Worm (Caenorhabditis elegans): Measurements from ENCODE around the gene T05A7.13.

Gene T05A7.13

DNA sequence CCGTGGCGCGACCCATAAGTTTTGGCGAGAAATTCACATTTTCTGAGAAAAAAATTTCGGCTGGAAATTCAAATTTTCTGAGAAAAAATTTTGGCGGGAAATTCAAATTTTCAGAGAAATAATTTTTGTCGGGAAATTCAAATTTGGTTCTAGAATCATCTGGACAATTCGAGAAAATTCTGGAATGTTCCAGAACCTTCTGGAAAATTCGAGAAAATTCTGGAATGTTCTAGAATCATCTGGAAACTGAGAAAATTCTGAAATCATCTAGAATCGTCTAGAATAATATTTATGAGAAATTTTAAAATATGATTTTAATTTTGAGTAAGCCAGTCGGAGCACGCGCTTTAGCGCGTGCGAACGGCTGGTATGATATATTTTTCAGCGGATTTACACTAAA lies 23.7 kb upstream of the T05A7.13 start:
- no peak for TF ChIP-seq egl-44 (GFP tag; IDR thresholded peaks at IDR 0.05)
- peak; percentile 93 for TF ChIP-seq hsf-1 (GFP tag; IDR thresholded peaks at IDR 0.05)
- no peak for TF ChIP-seq F57C9.4 (tag; optimal IDR thresholded peaks at IDR 0.05)
- TF ChIP-seq F10E7.11 (tag; optimal IDR thresholded peaks at IDR 0.05): no peak
- TF ChIP-seq rpc-1 (optimal IDR thresholded peaks at IDR 0.05): peak; percentile 6
- no peak for TF ChIP-seq rpc-1 (tag; optimal IDR thresholded peaks at IDR 0.05)
- no peak for TF ChIP-seq unc-62 (GFP tag; optimal IDR thresholded peaks at IDR 0.05)
- TF ChIP-seq madf-3 (GFP tag; IDR thresholded peaks at IDR 0.05): no peak
- TF ChIP-seq attf-3 (GFP tag; conservative IDR thresholded peaks at IDR 0.05): no peak
- TF ChIP-seq die-1 (tag; optimal IDR thresholded peaks at IDR 0.05): no peak
- no peak for TF ChIP-seq ccch-3 (GFP tag; optimal IDR thresholded peaks at IDR 0.05)
- no peak for TF ChIP-seq tbp1 (GFP tag; optimal IDR thresholded peaks at IDR 0.05)

DNA sequence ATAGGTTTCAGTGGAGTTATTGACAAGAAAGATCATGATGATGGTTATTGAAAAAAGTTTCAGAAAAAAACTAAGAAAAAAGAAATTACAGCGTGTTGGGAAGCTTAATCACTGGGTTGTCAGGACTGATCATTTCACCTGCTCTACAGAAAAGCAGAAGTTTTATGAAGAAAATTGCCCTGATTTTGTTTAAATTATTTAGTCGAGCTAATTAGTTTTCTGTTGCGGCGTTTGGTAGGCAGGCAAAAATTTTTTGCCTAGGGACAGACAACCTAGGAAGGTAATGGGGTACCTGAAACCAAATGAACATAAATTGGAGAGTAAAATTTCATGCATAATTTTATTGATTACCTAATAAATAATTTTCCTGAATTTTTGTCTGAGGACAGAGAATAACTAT lies 22.5 kb upstream of the T05A7.13 start, which contains the start of gene sre-40:
Gene sre-40 (minus strand): TSS at position 101 of the 400 bp plus-strand sequence.
- TF ChIP-seq rpc-1 (optimal IDR thresholded peaks at IDR 0.05) (no peak), rpc-1 (tag; optimal IDR thresholded peaks at IDR 0.05) (no peak), F10E7.11 (tag; optimal IDR thresholded peaks at IDR 0.05) (no peak), ztf-22 (GFP tag; optimal IDR thresholded peaks at IDR 0.05) (no peak), nhr-27 (tag; optimal IDR thresholded peaks at IDR 0.05) (no peak), tbp1 (GFP tag; optimal IDR thresholded peaks at IDR 0.05) (no peak), madf-10 (tag; optimal IDR thresholded peaks at IDR 0.05) (no peak), C06A6.2 (GFP tag; conservative IDR thresholded peaks at IDR 0.05) (no peak), K12H6.12 (tag; optimal IDR thresholded peaks at IDR 0.05) (no peak), F23B12.7 (tag; optimal IDR thresholded peaks at IDR 0.05; ENCODE audit: insufficient read depth) (no peak), madf-8 (GFP tag; conservative IDR thresholded peaks at IDR 0.05) (no peak), F39B2.1 (GFP tag; IDR thresholded peaks at IDR 0.05) (no peak)

DNA sequence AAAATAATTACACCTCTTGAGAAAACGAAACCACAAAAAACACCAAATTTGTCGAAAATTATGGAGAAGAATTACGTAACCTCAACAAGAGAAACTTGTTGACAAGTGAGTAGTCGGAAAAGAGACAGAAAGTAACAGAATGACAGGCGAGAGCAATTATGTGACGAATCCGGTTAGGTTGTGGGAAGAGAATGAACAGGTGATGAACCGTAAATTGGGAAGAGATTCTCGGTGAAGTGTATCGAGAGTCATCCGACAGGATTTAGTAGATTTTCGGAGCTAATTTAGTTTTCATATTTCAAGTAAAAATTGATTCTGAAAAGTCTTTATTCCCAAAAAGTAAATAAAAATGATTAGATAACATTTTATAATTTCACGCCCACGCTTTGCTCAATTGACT lies 20.2 kb upstream of the T05A7.13 start, which contains the start of gene T05A7.7:
Gene T05A7.7 (minus strand): TSS at position 101 of the 400 bp plus-strand sequence.
- TF ChIP-seq ama-1 (optimal IDR thresholded peaks at IDR 0.05): no peak
- no peak for TF ChIP-seq ama-1 (GFP tag; optimal IDR thresholded peaks at IDR 0.05)
- TF ChIP-seq madf-6 (GFP tag; IDR thresholded peaks at IDR 0.05): no peak
- no peak for TF ChIP-seq ceh-27 (GFP tag; optimal IDR thresholded peaks at IDR 0.05)
- TF ChIP-seq T26A5.8 (tag; optimal IDR thresholded peaks at IDR 0.05): no peak
- no peak for TF ChIP-seq snpc-1.3 (tag; optimal IDR thresholded peaks at IDR 0.05; ENCODE audit: insufficient read depth)
- TF ChIP-seq aptf-2 (GFP tag; conservative IDR thresholded peaks at IDR 0.05): no peak
- TF ChIP-seq F23B12.7 (tag; optimal IDR thresholded peaks at IDR 0.05; ENCODE audit: insufficient read depth): no peak
- no peak for TF ChIP-seq pbrm-1 (GFP tag; IDR thresholded peaks at IDR 0.05)
- no peak for TF ChIP-seq mxl-1 (tag; optimal IDR thresholded peaks at IDR 0.05)

DNA sequence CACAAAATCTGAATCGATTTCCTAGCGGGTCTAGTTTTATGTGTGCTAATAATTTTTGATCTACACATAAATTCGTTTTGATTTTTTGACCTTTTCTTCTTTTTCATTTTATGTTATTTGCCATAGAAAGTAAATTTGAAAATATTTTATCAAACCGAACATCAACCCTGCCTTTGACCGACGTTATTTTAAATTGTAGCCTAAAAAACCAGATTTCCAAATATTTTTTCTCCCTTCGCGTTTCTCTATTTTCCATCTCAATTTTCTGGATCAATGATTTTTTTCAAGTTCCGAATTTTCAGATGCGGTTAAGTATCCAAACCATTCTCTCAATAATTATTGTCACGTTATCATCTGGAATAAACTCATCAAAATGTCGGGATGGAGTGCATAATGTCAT lies 16.7 kb upstream of the T05A7.13 start, which contains the start of gene T05A7.1:
Gene T05A7.1 (plus strand): TSS at position 301 of the 400 bp plus-strand sequence.
- TF ChIP-seq egrh-3 (GFP tag; IDR thresholded peaks at IDR 0.05) (no peak), attf-5 (GFP tag; optimal IDR thresholded peaks at IDR 0.05) (no peak), ccch-3 (GFP tag; optimal IDR thresholded peaks at IDR 0.05) (no peak), snpc-4 (GFP tag; optimal IDR thresholded peaks at IDR 0.05) (no peak), snpc-4 (tag; optimal IDR thresholded peaks at IDR 0.05) (no peak), ceh-58 (GFP tag; IDR thresholded peaks at IDR 0.05) (no peak), tbp1 (GFP tag; optimal IDR thresholded peaks at IDR 0.05) (no peak), B0336.3 (GFP tag; IDR thresholded peaks at IDR 0.05) (no peak), nhr-120 (GFP tag; IDR thresholded peaks at IDR 0.05) (no peak), F52B5.7 (tag; optimal IDR thresholded peaks at IDR 0.05) (no peak), attf-3 (GFP tag; conservative IDR thresholded peaks at IDR 0.05) (no peak), hlh-26 (GFP tag; conservative IDR thresholded peaks at IDR 0.05) (no peak), madf-8 (GFP tag; conservative IDR thresholded peaks at IDR 0.05) (no peak), him-1 (tag; optimal IDR thresholded peaks at IDR 0.05) (no peak), ets-4 (GFP tag; optimal IDR thresholded peaks at IDR 0.05) (no peak)
